Worm (Caenorhabditis elegans): Measurements from ENCODE around the gene Y62H9A.3.

- TF ChIP-seq dao-5 (tag; optimal IDR thresholded peaks at IDR 0.05) (no peak), him-1 (tag; optimal IDR thresholded peaks at IDR 0.05) (no peak), W03F9.2 (tag; optimal IDR thresholded peaks at IDR 0.05) (no peak)
Measured at ce11 chrX:11870393-11870792, 9.4 kb downstream of the Y62H9A.3 start.
